Worm (Caenorhabditis elegans): ENCODE results near the gene F56A11.5.

DNA sequence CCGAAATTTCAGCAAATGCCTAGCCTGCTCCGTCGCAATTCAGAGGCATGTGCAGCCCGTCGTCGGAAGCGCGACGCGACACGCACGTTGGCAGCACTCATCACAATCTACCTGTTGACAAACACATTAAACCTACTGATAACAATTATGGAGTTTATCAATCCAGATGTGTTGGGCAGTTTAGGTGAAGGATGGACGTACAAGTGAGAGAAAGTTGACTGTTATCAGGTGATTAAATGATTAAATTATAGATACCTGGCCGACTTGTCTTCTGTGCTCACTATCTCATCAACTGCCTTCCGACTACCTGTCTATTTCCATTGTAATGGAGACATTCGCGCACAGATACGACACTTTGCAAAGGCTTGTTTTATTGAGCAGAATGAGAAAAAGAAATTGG, 18.7 kb downstream of the F56A11.5 start:
- TF ChIP-seq unc-62 (GFP tag; optimal IDR thresholded peaks at IDR 0.05) (no peak), nhr-237 (tag; optimal IDR thresholded peaks at IDR 0.05) (no peak)
